Worm (Caenorhabditis elegans) whole organism, L4 larva: ENCODE data around the gene F44A6.5.

ENCODE experiments used
- ama-1 ChIP-seq: fragments of 150-350 bp; optimal IDR thresholded peaks from 2 replicates; lab custom pipeline; 2014; ENCODE audit warnings: inconsistent platforms, mixed read lengths
- daf-16 ChIP-seq, 3 experiments: sonication (generic microtip); optimal IDR thresholded peaks; 2 replicates each; lab custom pipeline; 2016 to 2017; ENCODE audit warnings: missing genetic modification characterization in 3 of 3, missing genetic modification reagents in 3 of 3, mild to moderate bottlenecking in 2 of 3, missing compliant biosample characterization in 2 of 3, missing biosample characterization in 1 of 3, moderate library complexity in 1 of 3
- dmd-9 ChIP-seq: fragments of 200-800 bp; sonication (Bioruptor generic); IDR thresholded peaks from 2 replicates; pipeline ENCODE4 v1.3.6; 2022; ENCODE audit warnings: missing genetic modification reagents, missing genetic modification characterization, missing compliant biosample characterization
- mdl-1 ChIP-seq, 2 experiments: fragments of 150-350 bp in 1 of 2; sonication (generic microtip) in 1 of 2; optimal IDR thresholded peaks; 2 replicates each; lab custom pipeline; 2014 to 2017; ENCODE audit warnings: missing biosample characterization in 2 of 2, missing genetic modification characterization in 2 of 2
- nhr-25 ChIP-seq: sonication (generic microtip); optimal IDR thresholded peaks from 2 replicates; lab custom pipeline; 2017; ENCODE audit warnings: missing genetic modification characterization, mild to moderate bottlenecking, missing compliant biosample characterization, antibody characterized with exemption, moderate library complexity, borderline replicate concordance; ENCODE audit not compliant: insufficient read depth
- skn-1 ChIP-seq: fragments of 150-350 bp; optimal IDR thresholded peaks from 2 replicates; lab custom pipeline; 2014; ENCODE audit warnings: missing biosample characterization, missing genetic modification characterization
- unc-130 ChIP-seq: sonication (generic microtip); optimal IDR thresholded peaks from 2 replicates; lab custom pipeline; 2016; ENCODE audit warnings: missing genetic modification reagents, missing genetic modification characterization, missing compliant biosample characterization

- TF ChIP-seq mdl-1 (tag; optimal IDR thresholded peaks at IDR 0.05; lab: Kevin White, UChicago) = no peak
- no peak for TF ChIP-seq daf-16 (GFP tag; optimal IDR thresholded peaks at IDR 0.05; lab: Kevin White, UChicago)
- TF ChIP-seq daf-16 (tag; optimal IDR thresholded peaks at IDR 0.05; lab: Kevin White, UChicago) = no peak
- no peak for TF ChIP-seq ama-1 (lab: Kevin White, UChicago)
- no peak for TF ChIP-seq skn-1
- TF ChIP-seq unc-130 (GFP tag; lab: Kevin White, UChicago) = no peak
- TF ChIP-seq dmd-9 (GFP tag; lab: Robert Waterston, UW) = no peak
- no peak for TF ChIP-seq nhr-25 (tag; lab: Kevin White, UChicago)
These were observed 48.1 kb downstream of the F44A6.5 start for ce11 chrX:10170598-10170997.
